Worm (Caenorhabditis elegans): ENCODE measurements around the gene sor-3.

Gene sor-3

ce11 chrX:382692-383091 is 29.3 kb downstream of the sor-3 start, which contains the start of gene ife-2 (continued):
- TF ChIP-seq R02D3.7 (tag; optimal IDR thresholded peaks at IDR 0.05) (no peak), lin-38 (GFP tag; IDR thresholded peaks at IDR 0.05) (peak; percentile 46), hif-1 (tag; optimal IDR thresholded peaks at IDR 0.05) (peak in 1 of 2 experiments; percentile 24), nhr-42 (GFP tag; IDR thresholded peaks at IDR 0.05) (no peak), tag-97 (GFP tag; IDR thresholded peaks at IDR 0.05) (no peak), nhr-48 (tag; optimal IDR thresholded peaks at IDR 0.05) (no peak), mep-1 (tag; optimal IDR thresholded peaks at IDR 0.05) (peak; percentile 79), nhr-11 (tag; optimal IDR thresholded peaks at IDR 0.05) (peak; percentile 39), mxl-2 (GFP tag; conservative IDR thresholded peaks at IDR 0.05) (no peak), nhr-25 (tag; optimal IDR thresholded peaks at IDR 0.05; ENCODE audit: borderline replicate concordance, insufficient read depth) (no peak), php-3 (GFP tag; IDR thresholded peaks at IDR 0.05) (no peak), ctbp-1 (GFP tag; IDR thresholded peaks at IDR 0.05) (no peak), daf-16 (GFP tag; optimal IDR thresholded peaks at IDR 0.05) (peak in 1 of 2 experiments; percentile 42), daf-16 (tag; optimal IDR thresholded peaks at IDR 0.05) (peak; percentile 87), T20F7.1 (GFP tag; optimal IDR thresholded peaks at IDR 0.05) (no peak), daf-8 (GFP tag; IDR thresholded peaks at IDR 0.05) (no peak), mxl-3 (GFP tag; optimal IDR thresholded peaks at IDR 0.05) (peak; percentile 58), F10B5.3 (tag; optimal IDR thresholded peaks at IDR 0.05) (peak; percentile 9), mes-2 (tag; optimal IDR thresholded peaks at IDR 0.05; ENCODE audit: poor library complexity, severe bottlenecking) (peak; percentile 77), hlh-30 (tag; optimal IDR thresholded peaks at IDR 0.05; ENCODE audit: insufficient read depth) (peak; percentile 85), madf-5 (GFP tag; IDR thresholded peaks at IDR 0.05) (no peak), aha-1 (tag) (peak; percentile 80), ceh-62 (tag; optimal IDR thresholded peaks at IDR 0.05) (no peak), ZK546.5 (tag; optimal IDR thresholded peaks at IDR 0.05) (no peak), zip-11 (GFP tag; IDR thresholded peaks at IDR 0.05) (no peak), D1046.2 (GFP tag; IDR thresholded peaks at IDR 0.05) (no peak), nhr-28 (tag; optimal IDR thresholded peaks at IDR 0.05) (peak; percentile 89), unc-39 (tag; optimal IDR thresholded peaks at IDR 0.05) (no peak), rbr-2 (tag; optimal IDR thresholded peaks at IDR 0.05) (peak; percentile 54), nhr-237 (tag; optimal IDR thresholded peaks at IDR 0.05) (no peak), dve-1 (tag; optimal IDR thresholded peaks at IDR 0.05; ENCODE audit: insufficient read depth) (peak; percentile 88), ztf-7 (tag; optimal IDR thresholded peaks at IDR 0.05) (no peak), snpc-1.2 (GFP tag; IDR thresholded peaks at IDR 0.05) (no peak), spr-1 (tag; optimal IDR thresholded peaks at IDR 0.05) (peak; percentile 26), fos-1 (tag; optimal IDR thresholded peaks at IDR 0.05) (no peak), pha-4 (GFP tag; IDR thresholded peaks at IDR 0.05) (no peak), pha-4 (tag; optimal IDR thresholded peaks at IDR 0.05) (no peak), dpl-1 (GFP tag; optimal IDR thresholded peaks at IDR 0.05) (peak; percentile 71), lim-7 (GFP tag; IDR thresholded peaks at IDR 0.05) (no peak), dmd-8 (GFP tag; IDR thresholded peaks at IDR 0.05) (no peak), hmg-1.1 (GFP tag; IDR thresholded peaks at IDR 0.05) (peak; percentile 63), zag-1 (tag; optimal IDR thresholded peaks at IDR 0.05) (no peak), zip-2 (tag; optimal IDR thresholded peaks at IDR 0.05) (no peak), ama-1 (optimal IDR thresholded peaks at IDR 0.05) (no peak), pqm-1 (tag; optimal IDR thresholded peaks at IDR 0.05) (peak; percentile 7), sdz-12 (GFP tag; optimal IDR thresholded peaks at IDR 0.05) (no peak), daf-19 (GFP tag; conservative IDR thresholded peaks at IDR 0.05) (no peak), arid-1 (GFP tag; conservative IDR thresholded peaks at IDR 0.05) (no peak), nhr-10 (tag; optimal IDR thresholded peaks at IDR 0.05) (no peak)

All from whole organism, L4 larva.